Worm (Caenorhabditis elegans) whole organism, L4 larva: ENCODE data around the gene F09A5.3.

Experiments used
- D1046.2 ChIP-seq: fragments of 200-800 bp; sonication (Bioruptor generic); IDR thresholded peaks from 2 replicates; pipeline ENCODE4 v1.3.6; 2022; ENCODE audit warnings: missing genetic modification characterization, missing compliant biosample characterization
- F44E2.7 ChIP-seq: fragments of 200-800 bp; sonication (Bioruptor generic); IDR thresholded peaks from 2 replicates; pipeline ENCODE4 v2.1.2; 2022; ENCODE audit warnings: missing genetic modification characterization, missing compliant biosample characterization
- Y48G9A.11 ChIP-seq: fragments of 200-800 bp; sonication (Bioruptor generic); IDR thresholded peaks from 2 replicates; pipeline ENCODE4 v1.3.6; 2022; ENCODE audit warnings: missing genetic modification reagents, missing genetic modification characterization, missing compliant biosample characterization
- ZK337.2 ChIP-seq: fragments of 200-800 bp; sonication (Bioruptor generic); IDR thresholded peaks from 2 replicates; pipeline ENCODE4 v1.3.6; 2022; ENCODE audit warnings: missing genetic modification reagents, missing genetic modification characterization, missing compliant biosample characterization
- ZK546.5 ChIP-seq, 2 experiments: sonication (generic microtip); optimal IDR thresholded peaks; 2 replicates each; lab custom pipeline; 2017; ENCODE audit warnings: missing biosample characterization in 2 of 2, missing genetic modification characterization in 2 of 2
- aha-1 ChIP-seq: fragments of 150-350 bp; peaks from one replicate; lab custom pipeline; 2014; ENCODE audit warnings: missing biosample characterization, missing genetic modification characterization
- arid-1 ChIP-seq: fragments of 200-800 bp; sonication (Bioruptor generic); conservative IDR thresholded peaks from 2 replicates; pipeline ENCODE4 v1.3.6; 2022; ENCODE audit warnings: missing genetic modification reagents, missing genetic modification characterization, missing compliant biosample characterization
- attf-4 ChIP-seq: sonication (generic microtip); optimal IDR thresholded peaks from 3 replicates; lab custom pipeline; 2017; ENCODE audit warnings: missing biosample characterization, missing genetic modification characterization
- ceh-20 ChIP-seq: fragments of 200-800 bp; sonication (Bioruptor generic); IDR thresholded peaks from 2 replicates; pipeline ENCODE4 v1.3.6; 2022; ENCODE audit warnings: missing genetic modification reagents, missing genetic modification characterization, missing compliant biosample characterization
- ceh-32 ChIP-seq: sonication (generic microtip); optimal IDR thresholded peaks from 2 replicates; lab custom pipeline; 2016; ENCODE audit warnings: mild to moderate bottlenecking, missing genetic modification characterization, missing compliant biosample characterization; ENCODE audit not compliant: poor library complexity
- ceh-44 ChIP-seq: fragments of 200-800 bp; sonication (Bioruptor generic); IDR thresholded peaks from 2 replicates; pipeline ENCODE4 v1.3.6; 2022; ENCODE audit warnings: missing genetic modification reagents, missing genetic modification characterization, missing compliant biosample characterization
- ceh-82 ChIP-seq: sonication (generic microtip); optimal IDR thresholded peaks from 2 replicates; lab custom pipeline; 2017; ENCODE audit warnings: missing biosample characterization, missing genetic modification characterization
- ces-1 ChIP-seq: fragments of 150-350 bp; sonication (generic microtip); optimal IDR thresholded peaks from 4 replicates; lab custom pipeline; 2014; ENCODE audit warnings: missing biosample characterization, missing genetic modification reagents, missing genetic modification characterization
- daf-16 ChIP-seq, 3 experiments: sonication (generic microtip); optimal IDR thresholded peaks; 2 replicates each; lab custom pipeline; 2016 to 2017; ENCODE audit warnings: missing genetic modification characterization in 3 of 3, missing genetic modification reagents in 3 of 3, mild to moderate bottlenecking in 2 of 3, missing compliant biosample characterization in 2 of 3, missing biosample characterization in 1 of 3, moderate library complexity in 1 of 3
- dmd-9 ChIP-seq: fragments of 200-800 bp; sonication (Bioruptor generic); IDR thresholded peaks from 2 replicates; pipeline ENCODE4 v1.3.6; 2022; ENCODE audit warnings: missing genetic modification reagents, missing genetic modification characterization, missing compliant biosample characterization
- egl-43 ChIP-seq: fragments of 200-800 bp; sonication (Bioruptor generic); IDR thresholded peaks from 2 replicates; pipeline ENCODE4 v1.3.6; 2022; ENCODE audit warnings: missing genetic modification reagents, missing genetic modification characterization, missing compliant biosample characterization
- fkh-10 ChIP-seq: fragments of 150-350 bp; optimal IDR thresholded peaks from 2 replicates; lab custom pipeline; 2014; ENCODE audit warnings: missing biosample characterization, missing genetic modification reagents, missing genetic modification characterization
- fos-1 ChIP-seq: fragments of 150-350 bp; optimal IDR thresholded peaks from 2 replicates; lab custom pipeline; 2014; ENCODE audit warnings: missing biosample characterization, missing genetic modification characterization
- hif-1 ChIP-seq, 2 experiments: sonication (generic microtip); optimal IDR thresholded peaks; 2 replicates each; lab custom pipeline; 2016 to 2017; ENCODE audit warnings: missing compliant biosample characterization in 2 of 2, missing genetic modification characterization in 2 of 2, missing genetic modification reagents in 2 of 2, missing genotype in 2 of 2, mild to moderate bottlenecking in 1 of 2
- hlh-30 ChIP-seq: sonication (generic microtip); optimal IDR thresholded peaks from 2 replicates; lab custom pipeline; 2017; ENCODE audit warnings: antibody characterized with exemption, mild to moderate bottlenecking, missing genetic modification characterization, missing compliant biosample characterization; ENCODE audit not compliant: insufficient read depth
- lim-7 ChIP-seq: fragments of 200-800 bp; sonication (Bioruptor generic); IDR thresholded peaks from 2 replicates; pipeline ENCODE4 v1.3.6; 2022; ENCODE audit warnings: missing genetic modification characterization, missing compliant biosample characterization
- lin-1 ChIP-seq: fragments of 200-800 bp; sonication (Bioruptor generic); IDR thresholded peaks from 2 replicates; pipeline ENCODE4 v1.3.6; 2022; ENCODE audit warnings: missing genetic modification reagents, missing genetic modification characterization, missing compliant biosample characterization
- lin-29 ChIP-seq: fragments of 200-800 bp; sonication (Bioruptor generic); IDR thresholded peaks from 2 replicates; pipeline ENCODE4 v1.3.6; 2022; ENCODE audit warnings: missing genetic modification reagents, missing genetic modification characterization, missing compliant biosample characterization
- madf-5 ChIP-seq, 2 experiments: fragments of 200-800 bp; sonication (Bioruptor generic); IDR thresholded peaks; 2 replicates each; pipeline ENCODE4 v1.3.6; 2022; ENCODE audit warnings: missing compliant biosample characterization in 2 of 2, missing genetic modification characterization in 2 of 2
- mep-1 ChIP-seq: fragments of 150-350 bp; sonication (generic microtip); optimal IDR thresholded peaks from 3 replicates; lab custom pipeline; 2014; ENCODE audit warnings: missing biosample characterization, missing genetic modification characterization
- mes-2 ChIP-seq: sonication (generic microtip); optimal IDR thresholded peaks from 2 replicates; lab custom pipeline; 2016; ENCODE audit warnings: missing genotype, mild to moderate bottlenecking, missing genetic modification characterization, missing compliant biosample characterization; ENCODE audit not compliant: poor library complexity, severe bottlenecking
- mxl-2 ChIP-seq: fragments of 200-800 bp; sonication (Bioruptor generic); conservative IDR thresholded peaks from 2 replicates; pipeline ENCODE4 v1.3.6; 2022; ENCODE audit warnings: missing genetic modification reagents, missing genetic modification characterization, missing compliant biosample characterization
- nhr-111 ChIP-seq: fragments of 200-800 bp; sonication (Bioruptor generic); optimal IDR thresholded peaks from 2 replicates; lab custom pipeline; 2018; ENCODE audit warnings: mild to moderate bottlenecking, missing genetic modification characterization, missing compliant biosample characterization
- nhr-41 ChIP-seq: fragments of 200-800 bp; sonication (Bioruptor generic); IDR thresholded peaks from 2 replicates; pipeline ENCODE4 v1.3.6; 2022; ENCODE audit warnings: missing genetic modification reagents, missing genetic modification characterization, missing compliant biosample characterization
- rbr-2 ChIP-seq: sonication (generic microtip); optimal IDR thresholded peaks from 2 replicates; lab custom pipeline; 2016; ENCODE audit warnings: missing genotype, missing genetic modification characterization, missing compliant biosample characterization
- saeg-2 ChIP-seq: fragments of 200-800 bp; sonication (Bioruptor generic); IDR thresholded peaks from 2 replicates; pipeline ENCODE4 v1.3.6; 2022; ENCODE audit warnings: missing genetic modification reagents, missing genetic modification characterization, missing compliant biosample characterization
- set-16 ChIP-seq: fragments of 200-800 bp; sonication (Bioruptor generic); IDR thresholded peaks from 2 replicates; pipeline ENCODE4 v1.3.6; 2022; ENCODE audit warnings: missing genetic modification reagents, missing genetic modification characterization, missing compliant biosample characterization
- snpc-1.2 ChIP-seq: fragments of 200-800 bp; sonication (Bioruptor generic); IDR thresholded peaks from 2 replicates; pipeline ENCODE4 v1.3.6; 2022; ENCODE audit warnings: missing genetic modification reagents, missing genetic modification characterization, missing compliant biosample characterization
- spr-3 ChIP-seq: fragments of 200-800 bp; sonication (Bioruptor generic); optimal IDR thresholded peaks from 2 replicates; lab custom pipeline; 2018; ENCODE audit warnings: mild to moderate bottlenecking, missing genetic modification characterization, missing compliant biosample characterization
- tag-97 ChIP-seq: fragments of 200-800 bp; sonication (Bioruptor generic); IDR thresholded peaks from 2 replicates; pipeline ENCODE4 v1.3.6; 2022; ENCODE audit warnings: missing genetic modification characterization, missing compliant biosample characterization
- tra-1 ChIP-seq: fragments of 200-800 bp; sonication (Bioruptor generic); IDR thresholded peaks from 2 replicates; pipeline ENCODE4 v1.3.6; 2022; ENCODE audit warnings: missing genetic modification reagents, missing genetic modification characterization, missing compliant biosample characterization
- unc-62 ChIP-seq, 3 experiments: fragments of 150-350 bp in 1 of 3; sonication (generic microtip); optimal IDR thresholded peaks in 2 of 3; peaks in 1 of 3; 1 replicate in 1 of 3; 2 replicates in 2 of 3; lab custom pipeline; 2014 to 2017; ENCODE audit warnings: missing biosample characterization in 3 of 3, missing genetic modification characterization in 3 of 3, missing genetic modification reagents in 3 of 3, missing genotype in 1 of 3
- zfp-3 ChIP-seq: fragments of 200-800 bp; sonication (Bioruptor generic); conservative IDR thresholded peaks from 2 replicates; pipeline ENCODE4 v1.3.6; 2022; ENCODE audit warnings: missing genetic modification reagents, missing genetic modification characterization, missing compliant biosample characterization
- zip-11 ChIP-seq: fragments of 200-800 bp; sonication (Bioruptor generic); IDR thresholded peaks from 2 replicates; pipeline ENCODE4 v1.3.6; 2022; ENCODE audit warnings: missing genetic modification characterization, missing compliant biosample characterization
- zip-2 ChIP-seq: fragments of 150-350 bp; optimal IDR thresholded peaks from 2 replicates; lab custom pipeline; 2014; ENCODE audit warnings: missing biosample characterization, missing genetic modification characterization
- ztf-7 ChIP-seq: fragments of 150-350 bp; optimal IDR thresholded peaks from 2 replicates; lab custom pipeline; 2014; ENCODE audit warnings: missing biosample characterization, missing genetic modification characterization

The F09A5.3 gene

ce11 chrX:13178347-13178746 is 36.9 kb downstream of the F09A5.3 start, which contains the start of gene nlp-3 (continued):
- TF ChIP-seq ZK337.2 (no peak), arid-1 (GFP tag; lab: Robert Waterston, UW) (no peak)

ce11 chrX:13182012-13182411 is 40.6 kb downstream of the F09A5.3 start:
- TF ChIP-seq lim-7 (GFP tag; lab: Robert Waterston, UW) (no peak), spr-3 (GFP tag; lab: Kevin White, UChicago) (no peak), tra-1 (GFP tag; lab: Robert Waterston, UW) (no peak), madf-5 (GFP tag; IDR thresholded peaks at IDR 0.05; lab: Robert Waterston, UW) (no peak)

DNA sequence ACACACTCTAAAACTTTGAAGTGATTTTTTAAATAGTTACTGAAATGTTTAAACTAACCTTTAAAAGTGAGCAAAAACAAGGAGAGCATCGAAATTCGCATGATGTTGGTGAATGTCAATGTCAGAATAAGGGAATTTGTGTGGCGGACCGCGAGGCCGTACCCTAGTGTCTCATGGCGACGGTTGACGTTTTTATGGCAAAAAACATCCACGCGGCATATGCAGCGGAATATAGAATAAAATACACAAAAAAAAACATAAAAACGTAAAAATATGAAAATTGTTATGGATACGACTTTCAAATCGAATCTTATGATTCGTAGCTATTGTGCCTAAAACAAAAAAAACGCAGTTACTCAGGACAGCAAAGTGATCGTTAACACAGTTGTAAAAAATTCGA is 48.5 kb downstream of the F09A5.3 start, which contains the start of gene cwp-5:
TSS of gene cwp-5 (minus strand) at position 101 of the 400 bp plus-strand sequence.
- TF ChIP-seq egl-43 (no peak), ceh-20 (GFP tag; lab: Robert Waterston, UW) (no peak), hif-1 (tag; optimal IDR thresholded peaks at IDR 0.05; lab: Kevin White, UChicago) (no peak)

- TF ChIP-seq F44E2.7 (no peak), attf-4 (tag; lab: Kevin White, UChicago) (no peak), fos-1 (tag; lab: Kevin White, UChicago) (no peak), set-16 (GFP tag; lab: Robert Waterston, UW) (no peak), nhr-111 (no peak), hlh-30 (tag; lab: Kevin White, UChicago) (no peak), mep-1 (tag; lab: Kevin White, UChicago) (no peak), mxl-2 (GFP tag; lab: Robert Waterston, UW) (no peak), lin-1 (no peak), ceh-44 (GFP tag; lab: Robert Waterston, UW) (no peak), ces-1 (GFP tag; lab: Kevin White, UChicago) (no peak), fkh-10 (GFP tag; lab: Kevin White, UChicago) (no peak), ZK546.5 (tag; optimal IDR thresholded peaks at IDR 0.05; lab: Kevin White, UChicago) (no peak), ztf-7 (tag; lab: Kevin White, UChicago) (no peak), zfp-3 (GFP tag; lab: Robert Waterston, UW) (no peak), nhr-41 (no peak)
These were observed 49.5 kb downstream of the F09A5.3 start, which contains the start of gene gpa-6 for ce11 chrX:13190912-13191311. Gene gpa-6, plus strand, starts transcription at chrX:13191212.

DNA sequence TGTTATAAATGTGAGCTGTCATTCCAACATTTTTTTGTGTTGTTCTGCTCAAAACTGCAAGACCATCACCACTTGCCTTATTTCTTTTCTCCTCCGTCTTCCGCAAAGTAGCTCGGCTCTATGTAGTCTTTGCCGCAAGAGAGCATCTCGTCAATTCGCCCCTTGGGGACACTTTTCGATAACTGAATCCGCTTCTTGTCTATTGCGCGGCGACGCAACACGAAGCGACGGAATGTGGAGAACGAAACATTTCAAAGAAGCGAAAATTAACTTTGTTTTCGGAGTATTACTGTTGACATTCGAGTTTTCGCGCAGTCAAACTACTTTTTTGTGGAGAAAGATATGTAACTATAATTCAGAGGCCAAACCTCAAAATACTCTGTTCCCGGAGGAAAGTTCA is 56.7 kb downstream of the F09A5.3 start:
- peak in 1 of 2 experiments; percentile 64 for TF ChIP-seq unc-62 (GFP tag; optimal IDR thresholded peaks at IDR 0.05 in 1 of 2; lab: Kevin White, UChicago)
- TF ChIP-seq unc-62 (tag; optimal IDR thresholded peaks at IDR 0.05; lab: Kevin White, UChicago): no peak
- TF ChIP-seq D1046.2 (GFP tag; lab: Robert Waterston, UW): no peak

ce11 chrX:13200312-13200711 is 58.9 kb downstream of the F09A5.3 start:
- no peak for TF ChIP-seq saeg-2 (GFP tag; lab: Robert Waterston, UW)
- no peak for TF ChIP-seq snpc-1.2
- no peak for TF ChIP-seq dmd-9 (GFP tag; lab: Robert Waterston, UW)
- TF ChIP-seq nhr-111: no peak
- no peak for TF ChIP-seq lin-29 (GFP tag; lab: Robert Waterston, UW)
- TF ChIP-seq ceh-20 (GFP tag; lab: Robert Waterston, UW): no peak
- peak in 1 of 2 experiments; percentile 24 for TF ChIP-seq daf-16 (GFP tag; optimal IDR thresholded peaks at IDR 0.05; lab: Kevin White, UChicago)
- no peak for TF ChIP-seq daf-16 (tag; optimal IDR thresholded peaks at IDR 0.05; lab: Kevin White, UChicago)
- no peak for TF ChIP-seq ceh-32 (tag; lab: Kevin White, UChicago)
- no peak for TF ChIP-seq mes-2 (tag; lab: Kevin White, UChicago)
- no peak for TF ChIP-seq lin-1
- no peak for TF ChIP-seq rbr-2
- no peak for TF ChIP-seq tag-97 (GFP tag; lab: Robert Waterston, UW)
- no peak for TF ChIP-seq zip-2 (tag; lab: Kevin White, UChicago)
- no peak for TF ChIP-seq Y48G9A.11 (GFP tag; lab: Robert Waterston, UW)
- peak; percentile 57 for TF ChIP-seq aha-1
- peak in 1 of 2 experiments; percentile 50 for TF ChIP-seq unc-62 (GFP tag; optimal IDR thresholded peaks at IDR 0.05 in 1 of 2; lab: Kevin White, UChicago)
- no peak for TF ChIP-seq unc-62 (tag; optimal IDR thresholded peaks at IDR 0.05; lab: Kevin White, UChicago)
- no peak for TF ChIP-seq ceh-82 (tag; lab: Kevin White, UChicago)
- no peak for TF ChIP-seq zip-11
